Fruit fly (Drosophila melanogaster) whole organism, embryonic: ENCODE data around the gene Gr97a.
A peak's percentile ranks its signal among the peaks of the same experiment; 100 is the strongest.

Source experiments
- ATbp ChIP-seq: fragments of 200-800 bp; sonication (Bioruptor generic); optimal IDR thresholded peaks from 2 replicates; lab custom pipeline; 2017; ENCODE audit warnings: missing biosample characterization, mild to moderate bottlenecking, missing genetic modification characterization, missing genetic modification reagents
- Abd-B ChIP-seq: fragments of 200-800 bp; sonication (Bioruptor generic); optimal IDR thresholded peaks from 2 replicates; lab custom pipeline; 2018; ENCODE audit warnings: missing biosample characterization, mild to moderate bottlenecking, missing genetic modification characterization, moderate library complexity
- Ada2b ChIP-seq: fragments of 200-800 bp; sonication (Bioruptor generic); IDR thresholded peaks from 2 replicates; pipeline ENCODE4 v1.3.6; 2022; ENCODE audit warnings: missing biosample characterization, missing genetic modification characterization
- Antp ChIP-seq: fragments of 200-800 bp; sonication (Bioruptor generic); optimal IDR thresholded peaks from 3 replicates; lab custom pipeline; 2016; ENCODE audit warnings: missing biosample characterization, missing genetic modification characterization
- Atf6 ChIP-seq: fragments of 200-800 bp; sonication (Bioruptor generic); IDR thresholded peaks from 2 replicates; pipeline ENCODE4 v1.3.6; 2022; ENCODE audit warnings: missing biosample characterization, missing genetic modification characterization
- Bteb2 ChIP-seq: fragments of 200-800 bp; sonication (Bioruptor generic); optimal IDR thresholded peaks from 2 replicates; lab custom pipeline; 2016; ENCODE audit warnings: missing biosample characterization, missing genetic modification characterization
- CG1024 ChIP-seq: fragments of 200-800 bp; sonication (Bioruptor generic); IDR thresholded peaks from 2 replicates; pipeline ENCODE4 v1.3.6; 2022; ENCODE audit warnings: missing biosample characterization, missing genetic modification characterization
- CG10366 ChIP-seq: fragments of 200-800 bp; sonication (Bioruptor generic); IDR thresholded peaks from 2 replicates; pipeline ENCODE4 v1.3.6; 2022; ENCODE audit warnings: missing biosample characterization, missing genetic modification characterization
- CG11093 ChIP-seq: fragments of 200-800 bp; sonication (Bioruptor generic); IDR thresholded peaks from 3 replicates; pipeline ENCODE4 v1.3.6; 2022; ENCODE audit warnings: missing biosample characterization, missing genetic modification characterization
- CG11456 ChIP-seq: fragments of 200-800 bp; sonication (Bioruptor generic); IDR thresholded peaks from 3 replicates; pipeline ENCODE4 v1.3.6; 2022; ENCODE audit warnings: missing biosample characterization, missing genetic modification characterization
- CG12942 ChIP-seq: fragments of 200-800 bp; sonication (Bioruptor generic); optimal IDR thresholded peaks from 3 replicates; lab custom pipeline; 2016; ENCODE audit warnings: missing biosample characterization, missing genetic modification characterization
- CG13624 ChIP-seq: fragments of 200-800 bp; sonication (Bioruptor generic); optimal IDR thresholded peaks from 2 replicates; lab custom pipeline; 2016; ENCODE audit warnings: missing biosample characterization, missing genetic modification characterization
- CG14441 ChIP-seq: fragments of 200-800 bp; sonication (Bioruptor generic); IDR thresholded peaks from 2 replicates; pipeline ENCODE4 v1.3.6; 2022; ENCODE audit warnings: missing biosample characterization, missing genetic modification characterization
- CG15269 ChIP-seq: fragments of 200-800 bp; sonication (Bioruptor generic); optimal IDR thresholded peaks from 2 replicates; lab custom pipeline; 2018; ENCODE audit warnings: missing biosample characterization, mild to moderate bottlenecking, missing genetic modification characterization, moderate library complexity
- CG17361 ChIP-seq: fragments of 200-800 bp; sonication (Bioruptor generic); IDR thresholded peaks from 3 replicates; pipeline ENCODE4 v1.3.6; 2022; ENCODE audit warnings: missing biosample characterization, missing genetic modification characterization
- CG17829 ChIP-seq: fragments of 200-800 bp; optimal IDR thresholded peaks from 2 replicates; lab custom pipeline; 2019; ENCODE audit warnings: missing biosample characterization, mild to moderate bottlenecking, missing genetic modification characterization, moderate library complexity
- CG2129 ChIP-seq: fragments of 200-800 bp; sonication (Bioruptor generic); IDR thresholded peaks from 2 replicates; pipeline ENCODE4 v1.3.6; 2022; ENCODE audit warnings: missing biosample characterization, missing genetic modification characterization; ENCODE audit not compliant: partially characterized antibody
- CG30403 ChIP-seq: fragments of 200-800 bp; sonication (Bioruptor generic); optimal IDR thresholded peaks from 3 replicates; lab custom pipeline; 2016; ENCODE audit warnings: missing biosample characterization, missing genetic modification characterization
- CG3407 ChIP-seq: fragments of 200-800 bp; sonication (Bioruptor generic); optimal IDR thresholded peaks from 2 replicates; lab custom pipeline; 2018; ENCODE audit warnings: missing biosample characterization, mild to moderate bottlenecking, missing genetic modification characterization
- CG3995 ChIP-seq: fragments of 200-800 bp; sonication (Bioruptor generic); optimal IDR thresholded peaks from 3 replicates; lab custom pipeline; 2016; ENCODE audit warnings: missing biosample characterization, missing genetic modification characterization
- CG6791 ChIP-seq: fragments of 200-800 bp; sonication (Bioruptor generic); IDR thresholded peaks from 3 replicates; pipeline ENCODE4 v1.3.6; 2022; ENCODE audit warnings: missing biosample characterization, missing genetic modification characterization; ENCODE audit not compliant: partially characterized antibody
- CTCF ChIP-seq: fragments of 200-800 bp; sonication (Bioruptor generic); optimal IDR thresholded peaks from 2 replicates; lab custom pipeline; 2017; ENCODE audit warnings: missing biosample characterization, mild to moderate bottlenecking, missing genetic modification characterization, moderate library complexity
- D19A ChIP-seq: fragments of 200-800 bp; optimal IDR thresholded peaks from 3 replicates; lab custom pipeline; 2019; ENCODE audit warnings: missing biosample characterization, mild to moderate bottlenecking, missing genetic modification characterization, moderate library complexity
- Eip74EF ChIP-seq, 2 experiments: fragments of 200-800 bp in 1 of 2; fragments of >200 bp in 1 of 2; sonication (Bioruptor generic) in 1 of 2; optimal IDR thresholded peaks; 2 replicates each; lab custom pipeline; 2017 to 2019; ENCODE audit warnings: missing biosample characterization in 2 of 2, missing genetic modification characterization in 2 of 2, mild to moderate bottlenecking in 1 of 2, moderate library complexity in 1 of 2
- Ets97D ChIP-seq: fragments of 200-800 bp; sonication (Bioruptor generic); optimal IDR thresholded peaks from 3 replicates; lab custom pipeline; 2016; ENCODE audit warnings: missing biosample characterization, missing genetic modification characterization
- HLHmδ ChIP-seq: fragments of 200-800 bp; sonication (Bioruptor generic); optimal IDR thresholded peaks from 2 replicates; lab custom pipeline; 2018; ENCODE audit warnings: missing biosample characterization, mild to moderate bottlenecking, missing genetic modification characterization, moderate library complexity
- Lhr ChIP-seq: fragments of 200-800 bp; sonication (Bioruptor generic); optimal IDR thresholded peaks from 3 replicates; lab custom pipeline; 2017; ENCODE audit warnings: mild to moderate bottlenecking, missing biosample characterization, missing genetic modification reagents, missing genetic modification characterization
- Med ChIP-seq: fragments of 200-800 bp; sonication (Bioruptor generic); peaks from one replicate; lab custom pipeline; 2016; ENCODE audit warnings: missing biosample characterization, missing genetic modification characterization, mild to moderate bottlenecking, inconsistent platforms, moderate library complexity
- NK7.1 ChIP-seq: fragments of 200-800 bp; sonication (Bioruptor generic); optimal IDR thresholded peaks from 3 replicates; lab custom pipeline; 2016; ENCODE audit warnings: missing biosample characterization, missing genetic modification characterization
- Nf-YB ChIP-seq: fragments of 200-800 bp; sonication (Bioruptor generic); optimal IDR thresholded peaks from 3 replicates; lab custom pipeline; 2019; ENCODE audit warnings: missing biosample characterization, mild to moderate bottlenecking, missing genetic modification characterization, moderate library complexity
- Oli ChIP-seq: fragments of 200-800 bp; sonication (Bioruptor generic); optimal IDR thresholded peaks from 2 replicates; lab custom pipeline; 2018; ENCODE audit warnings: missing biosample characterization, mild to moderate bottlenecking, missing genetic modification characterization, moderate library complexity
- PHDP ChIP-seq: fragments of 200-800 bp; sonication (Bioruptor generic); optimal IDR thresholded peaks from 3 replicates; lab custom pipeline; 2018; ENCODE audit warnings: missing biosample characterization, mild to moderate bottlenecking, missing genetic modification characterization, moderate library complexity
- Sin3A ChIP-seq: fragments of >200 bp; optimal IDR thresholded peaks from 2 replicates; lab custom pipeline; 2018
- Xbp1 ChIP-seq: fragments of 200-800 bp; sonication (Bioruptor generic); optimal IDR thresholded peaks from 3 replicates; lab custom pipeline; 2016; ENCODE audit warnings: missing biosample characterization, mild to moderate bottlenecking, missing genetic modification characterization
- cg ChIP-seq: fragments of 200-800 bp; sonication (Bioruptor generic); optimal IDR thresholded peaks from 3 replicates; lab custom pipeline; 2019; ENCODE audit warnings: missing biosample characterization, mild to moderate bottlenecking, missing genetic modification characterization, moderate library complexity
- cwo ChIP-seq: fragments of 200-800 bp; sonication (Bioruptor generic); optimal IDR thresholded peaks from 3 replicates; lab custom pipeline; 2017; ENCODE audit warnings: missing biosample characterization, missing genetic modification characterization, mild to moderate bottlenecking, moderate library complexity, missing genetic modification reagents
- fd64A ChIP-seq: fragments of 200-800 bp; sonication (Bioruptor generic); optimal IDR thresholded peaks from 3 replicates; lab custom pipeline; 2018; ENCODE audit warnings: missing biosample characterization, mild to moderate bottlenecking, missing genetic modification characterization
- ftz-f1 ChIP-seq: fragments of 200-800 bp; sonication (Bioruptor generic); optimal IDR thresholded peaks from 2 replicates; lab custom pipeline; 2016; ENCODE audit warnings: missing biosample characterization, missing genetic modification characterization
- fu2 ChIP-seq: fragments of 200-800 bp; sonication (Bioruptor generic); optimal IDR thresholded peaks from 2 replicates; lab custom pipeline; 2016; ENCODE audit warnings: missing biosample characterization, missing genetic modification characterization
- gem ChIP-seq: fragments of 200-800 bp; sonication (Bioruptor generic); optimal IDR thresholded peaks from 2 replicates; lab custom pipeline; 2019; ENCODE audit warnings: missing biosample characterization, mild to moderate bottlenecking, missing genetic modification characterization, moderate library complexity
- her ChIP-seq: fragments of 200-800 bp; sonication (Bioruptor generic); optimal IDR thresholded peaks from 2 replicates; lab custom pipeline; 2016; ENCODE audit warnings: missing biosample characterization, missing genetic modification characterization
- insv ChIP-seq, 2 experiments: fragments of 200-800 bp; sonication (Bioruptor generic); optimal IDR thresholded peaks; 3 replicates each; lab custom pipeline; 2016 to 2018; ENCODE audit warnings: missing biosample characterization in 2 of 2, missing genetic modification characterization in 2 of 2
- jigr1 ChIP-seq: fragments of 200-800 bp; sonication (Bioruptor generic); IDR thresholded peaks from 3 replicates; pipeline ENCODE4 v1.3.6; 2022; ENCODE audit warnings: missing biosample characterization, missing genetic modification characterization
- kah ChIP-seq: fragments of 200-800 bp; sonication (Bioruptor generic); optimal IDR thresholded peaks from 2 replicates; lab custom pipeline; 2018; ENCODE audit warnings: missing biosample characterization, mild to moderate bottlenecking, missing genetic modification characterization
- phol ChIP-seq: fragments of 200-800 bp; sonication (Bioruptor generic); optimal IDR thresholded peaks from 3 replicates; lab custom pipeline; 2018; ENCODE audit warnings: missing biosample characterization, mild to moderate bottlenecking, missing genetic modification characterization, moderate library complexity
- scrt ChIP-seq: fragments of 200-800 bp; sonication (Bioruptor generic); optimal IDR thresholded peaks from 2 replicates; lab custom pipeline; 2018; ENCODE audit warnings: missing biosample characterization, mild to moderate bottlenecking, missing genetic modification characterization, moderate library complexity
- slou ChIP-seq: fragments of 200-800 bp; sonication (Bioruptor generic); optimal IDR thresholded peaks from 3 replicates; lab custom pipeline; 2016; ENCODE audit warnings: missing biosample characterization, missing genetic modification characterization
- sr ChIP-seq: fragments of 200-800 bp; sonication (Bioruptor generic); IDR thresholded peaks from 3 replicates; pipeline ENCODE4 v1.3.6; 2022; ENCODE audit warnings: missing biosample characterization, missing genetic modification characterization
- ttk ChIP-seq: fragments of 200-800 bp; sonication (Bioruptor generic); IDR thresholded peaks from 2 replicates; pipeline ENCODE4 v2.1.2; 2022; ENCODE audit warnings: missing biosample characterization, missing genetic modification characterization
- tx ChIP-seq: fragments of 200-800 bp; sonication (Bioruptor generic); optimal IDR thresholded peaks from 2 replicates; lab custom pipeline; 2016; ENCODE audit warnings: missing biosample characterization, missing genetic modification characterization
- vnd ChIP-seq: fragments of 200-800 bp; sonication (Bioruptor generic); IDR thresholded peaks from 3 replicates; pipeline ENCODE4 v1.3.6; 2022; ENCODE audit warnings: missing biosample characterization, missing genetic modification characterization; ENCODE audit not compliant: partially characterized antibody
- zf30C ChIP-seq: fragments of 200-800 bp; sonication (Bioruptor generic); optimal IDR thresholded peaks from 3 replicates; lab custom pipeline; 2018; ENCODE audit warnings: missing biosample characterization, mild to moderate bottlenecking, missing genetic modification characterization

Gr97a gene

DNA sequence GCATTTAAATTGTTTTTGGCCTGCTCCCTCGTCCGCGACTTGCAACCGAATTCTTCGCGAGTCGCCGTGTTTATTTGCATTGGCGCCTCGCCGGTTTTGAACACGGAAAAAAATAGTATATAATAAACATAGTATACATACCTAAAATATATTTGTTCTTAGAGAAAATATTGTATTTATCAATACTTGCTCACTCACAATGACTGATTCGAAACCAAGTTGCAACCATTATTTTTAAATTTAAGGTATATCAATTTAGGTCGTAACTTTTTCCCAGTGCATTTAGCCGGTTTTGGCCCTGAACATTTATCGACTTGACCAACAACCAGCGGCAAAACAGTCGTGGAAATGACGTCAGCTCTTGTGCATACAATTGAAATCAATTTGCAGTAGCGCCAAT lies 37.9 kb downstream of the Gr97a start (continued):
- TF ChIP-seq insv (GFP tag; optimal IDR thresholded peaks at IDR 0.05; lab: Kevin White, UChicago): no peak
- TF ChIP-seq vnd (GFP tag; lab: Robert Waterston, UW): no peak
- TF ChIP-seq Ets97D (GFP tag; lab: Kevin White, UChicago): no peak
- no peak for TF ChIP-seq fu2
- no peak for TF ChIP-seq Lhr
- TF ChIP-seq cg (GFP tag; lab: Kevin White, UChicago): no peak
- no peak for TF ChIP-seq NK7.1 (GFP tag; lab: Kevin White, UChicago)
- TF ChIP-seq CG15269 (tag; lab: Kevin White, UChicago): peak; percentile 87
- no peak for TF ChIP-seq CG17361
- no peak for TF ChIP-seq tx (GFP tag; lab: Kevin White, UChicago)
- peak; percentile 60 for TF ChIP-seq Xbp1 (GFP tag; lab: Kevin White, UChicago)
- TF ChIP-seq ttk (GFP tag; lab: Robert Waterston, UW): no peak
- TF ChIP-seq Nf-YB: peak; percentile 32
- peak; percentile 74 for TF ChIP-seq PHDP (tag; lab: Kevin White, UChicago)
- no peak for TF ChIP-seq Med (GFP tag; lab: Kevin White, UChicago)
- TF ChIP-seq CG2129 (GFP tag; lab: Robert Waterston, UW): no peak
- no peak for TF ChIP-seq CG13624
- no peak for TF ChIP-seq sr (GFP tag; lab: Robert Waterston, UW)
- no peak for TF ChIP-seq CTCF
- TF ChIP-seq CG14441 (GFP tag; lab: Robert Waterston, UW): peak; percentile 43
- no peak for TF ChIP-seq CG3995
- peak; percentile 51 for TF ChIP-seq Abd-B (GFP tag; lab: Kevin White, UChicago)
- no peak for TF ChIP-seq scrt
- TF ChIP-seq D19A (tag; lab: Kevin White, UChicago): peak; percentile 10
- TF ChIP-seq CG11456: no peak
- peak; percentile 55 for TF ChIP-seq phol (tag; lab: Kevin White, UChicago)
- TF ChIP-seq CG6791 (GFP tag; lab: Robert Waterston, UW): no peak
- TF ChIP-seq ftz-f1 (GFP tag; lab: Kevin White, UChicago): no peak
- TF ChIP-seq zf30C (GFP tag; lab: Kevin White, UChicago): no peak
- TF ChIP-seq Antp (GFP tag; lab: Kevin White, UChicago): no peak
- TF ChIP-seq CG3407 (GFP tag; lab: Kevin White, UChicago): peak; percentile 36
- no peak for TF ChIP-seq slou (GFP tag; lab: Kevin White, UChicago)
- TF ChIP-seq fd64A (GFP tag; lab: Kevin White, UChicago): no peak
- TF ChIP-seq CG12942 (GFP tag; lab: Kevin White, UChicago): peak; percentile 21
- TF ChIP-seq Atf6: peak; percentile 43; the same call in 1 of the 2 replicates
- no peak for TF ChIP-seq Sin3A (lab: Kevin White, UChicago)
- TF ChIP-seq HLHmδ (GFP tag; lab: Kevin White, UChicago): no peak
- TF ChIP-seq jigr1 (GFP tag; lab: Robert Waterston, UW): no peak
- 0 out of 2 replicates have a peak, but pooled peaks have one; percentile 26 for TF ChIP-seq CG1024 (GFP tag; lab: Robert Waterston, UW)
- TF ChIP-seq CG10366 (GFP tag; lab: Robert Waterston, UW): peak; percentile 72
- TF ChIP-seq CG17829: no peak
- TF ChIP-seq cwo (GFP tag; lab: Kevin White, UChicago): no peak
- peak; percentile 80 for TF ChIP-seq Oli
- TF ChIP-seq gem (tag; lab: Kevin White, UChicago): peak; percentile 77
- TF ChIP-seq Ada2b: 0 out of 2 replicates have a peak, but pooled peaks have one; percentile 60
- peak; percentile 50 for TF ChIP-seq ATbp (GFP tag; lab: Kevin White, UChicago)
- TF ChIP-seq Bteb2 (GFP tag; lab: Kevin White, UChicago): no peak
- peak in 1 of 2 experiments; percentile 59 for TF ChIP-seq Eip74EF (GFP tag; optimal IDR thresholded peaks at IDR 0.05; lab: Kevin White, UChicago)
- TF ChIP-seq kah (GFP tag; lab: Kevin White, UChicago): peak; percentile 34
- peak; percentile 26; the same call in 1 of the 3 replicates for TF ChIP-seq CG11093 (GFP tag; lab: Robert Waterston, UW)
- no peak for TF ChIP-seq her (GFP tag; lab: Kevin White, UChicago)
- TF ChIP-seq CG30403: peak; percentile 60
